Worm (Caenorhabditis elegans) whole organism, L2 larva: ENCODE measurements around the gene C18D1.2.

ENCODE experiments used
- R02D3.7 ChIP-seq: fragments of 150-350 bp; optimal IDR thresholded peaks from 2 replicates; lab custom pipeline; 2014; ENCODE audit warnings: missing biosample characterization, missing genetic modification characterization
- ZK546.5 ChIP-seq: sonication (generic microtip); optimal IDR thresholded peaks from 2 replicates; lab custom pipeline; 2017; ENCODE audit warnings: missing biosample characterization, missing genetic modification characterization
- dmd-4 ChIP-seq: sonication (generic microtip); optimal IDR thresholded peaks from 2 replicates; lab custom pipeline; 2017; ENCODE audit warnings: missing biosample characterization, missing genetic modification characterization
- egl-27 ChIP-seq: sonication (generic microtip); optimal IDR thresholded peaks from 3 replicates; lab custom pipeline; 2017; ENCODE audit warnings: missing biosample characterization, missing genetic modification reagents, missing genetic modification characterization
- fos-1 ChIP-seq: fragments of 150-350 bp; optimal IDR thresholded peaks from 2 replicates; lab custom pipeline; 2014; ENCODE audit warnings: missing biosample characterization, missing genetic modification characterization
- lin-11 ChIP-seq: fragments of 150-350 bp; sonication (generic microtip); optimal IDR thresholded peaks from 2 replicates; lab custom pipeline; 2014; ENCODE audit warnings: missing biosample characterization, missing genetic modification characterization, inconsistent platforms, mixed read lengths
- lsy-2 ChIP-seq, 2 experiments: fragments of 150-350 bp in 1 of 2; sonication (generic microtip) in 1 of 2; optimal IDR thresholded peaks; 2 replicates each; lab custom pipeline; 2014 to 2017; ENCODE audit warnings: missing biosample characterization in 2 of 2, missing genetic modification characterization in 2 of 2
- nhr-23 ChIP-seq: fragments of 150-350 bp; optimal IDR thresholded peaks from 2 replicates; lab custom pipeline; 2014; ENCODE audit warnings: missing biosample characterization, missing genetic modification reagents, missing genetic modification characterization
- nhr-25 ChIP-seq: fragments of 150-350 bp; sonication (generic microtip); optimal IDR thresholded peaks from 3 replicates; lab custom pipeline; 2014; ENCODE audit warnings: missing biosample characterization, missing genetic modification characterization
- nhr-6 ChIP-seq: fragments of 150-350 bp; optimal IDR thresholded peaks from 2 replicates; lab custom pipeline; 2014; ENCODE audit warnings: missing biosample characterization, missing genetic modification characterization
- nhr-77 ChIP-seq: fragments of 150-350 bp; optimal IDR thresholded peaks from 2 replicates; lab custom pipeline; 2014; ENCODE audit warnings: missing biosample characterization, missing genetic modification characterization

- TF ChIP-seq nhr-25 (no peak), lsy-2 (tag; optimal IDR thresholded peaks at IDR 0.05; lab: Kevin White, UChicago) (no peak), dmd-4 (no peak), nhr-23 (tag; lab: Kevin White, UChicago) (no peak), ZK546.5 (tag; lab: Kevin White, UChicago) (no peak), fos-1 (tag; lab: Kevin White, UChicago) (no peak), egl-27 (tag; lab: Kevin White, UChicago) (no peak), R02D3.7 (tag; lab: Kevin White, UChicago) (no peak), lin-11 (no peak), nhr-6 (tag; lab: Kevin White, UChicago) (no peak), nhr-77 (tag; lab: Kevin White, UChicago) (no peak)
These were observed 48.9 kb upstream of the C18D1.2 start, which contains the start of gene ZK892.5 for ce11 chrII:10007917-10008316.
